Fruit fly (Drosophila melanogaster) whole organism, prepupa: ENCODE measurements around the gene mex1.

Experiments used
- CG3032 ChIP-seq: fragments of 200-800 bp; optimal IDR thresholded peaks from 2 replicates; lab custom pipeline; 2019; ENCODE audit warnings: missing biosample characterization, mild to moderate bottlenecking, missing genetic modification characterization, moderate library complexity
- CG3919 ChIP-seq: fragments of 200-800 bp; sonication (Bioruptor generic); optimal IDR thresholded peaks from 3 replicates; lab custom pipeline; 2016; ENCODE audit warnings: missing biosample characterization, missing genetic modification characterization
- CG4318 ChIP-seq: fragments of 200-800 bp; sonication (Bioruptor generic); optimal IDR thresholded peaks from 3 replicates; lab custom pipeline; 2017; ENCODE audit warnings: missing biosample characterization, mild to moderate bottlenecking, missing genetic modification characterization
- CG6792 ChIP-seq: fragments of 200-800 bp; sonication (Bioruptor generic); optimal IDR thresholded peaks from 3 replicates; lab custom pipeline; 2016; ENCODE audit warnings: missing biosample characterization, missing genetic modification characterization
- CG6808 ChIP-seq: fragments of 200-800 bp; sonication (Bioruptor generic); optimal IDR thresholded peaks from 3 replicates; lab custom pipeline; 2017; ENCODE audit warnings: missing biosample characterization, missing genetic modification characterization, mild to moderate bottlenecking, moderate library complexity, missing genetic modification reagents
- Hr39 ChIP-seq: fragments of 200-800 bp; sonication (Bioruptor generic); optimal IDR thresholded peaks from 2 replicates; lab custom pipeline; 2016; ENCODE audit warnings: missing biosample characterization, missing genetic modification characterization
- Lpt ChIP-seq: fragments of 200-800 bp; sonication (Bioruptor generic); optimal IDR thresholded peaks from 3 replicates; lab custom pipeline; 2016; ENCODE audit warnings: missing biosample characterization, missing genetic modification characterization
- OdsH ChIP-seq: fragments of 200-800 bp; sonication (Bioruptor generic); optimal IDR thresholded peaks from 3 replicates; lab custom pipeline; 2016; ENCODE audit warnings: missing biosample characterization, missing genetic modification characterization
- Sox15 ChIP-seq: fragments of 200-800 bp; sonication (Bioruptor generic); optimal IDR thresholded peaks from 3 replicates; lab custom pipeline; 2016; ENCODE audit warnings: missing biosample characterization, missing genetic modification characterization
- fd59A ChIP-seq: fragments of 200-800 bp; sonication (Bioruptor generic); optimal IDR thresholded peaks from 2 replicates; lab custom pipeline; 2017; ENCODE audit warnings: missing biosample characterization, mild to moderate bottlenecking, missing genetic modification characterization, missing genetic modification reagents
- fd85E ChIP-seq: fragments of 200-800 bp; sonication (Bioruptor generic); optimal IDR thresholded peaks from 3 replicates; lab custom pipeline; 2016; ENCODE audit warnings: missing biosample characterization, missing genetic modification characterization
- net ChIP-seq: fragments of 200-800 bp; sonication (Bioruptor generic); optimal IDR thresholded peaks from 3 replicates; lab custom pipeline; 2016; ENCODE audit warnings: missing biosample characterization, missing genetic modification characterization
- ss ChIP-seq, 2 experiments: fragments of 200-800 bp; sonication (Bioruptor generic); optimal IDR thresholded peaks; 2 replicates in 1 of 2; 3 replicates in 1 of 2; lab custom pipeline; 2017 to 2018; ENCODE audit warnings: mild to moderate bottlenecking in 2 of 2, missing biosample characterization in 2 of 2, missing genetic modification characterization in 2 of 2, moderate library complexity in 1 of 2
- vri ChIP-seq: fragments of 200-800 bp; sonication (Bioruptor generic); optimal IDR thresholded peaks from 3 replicates; lab custom pipeline; 2016; ENCODE audit warnings: missing biosample characterization, mild to moderate bottlenecking, missing genetic modification characterization

DNA sequence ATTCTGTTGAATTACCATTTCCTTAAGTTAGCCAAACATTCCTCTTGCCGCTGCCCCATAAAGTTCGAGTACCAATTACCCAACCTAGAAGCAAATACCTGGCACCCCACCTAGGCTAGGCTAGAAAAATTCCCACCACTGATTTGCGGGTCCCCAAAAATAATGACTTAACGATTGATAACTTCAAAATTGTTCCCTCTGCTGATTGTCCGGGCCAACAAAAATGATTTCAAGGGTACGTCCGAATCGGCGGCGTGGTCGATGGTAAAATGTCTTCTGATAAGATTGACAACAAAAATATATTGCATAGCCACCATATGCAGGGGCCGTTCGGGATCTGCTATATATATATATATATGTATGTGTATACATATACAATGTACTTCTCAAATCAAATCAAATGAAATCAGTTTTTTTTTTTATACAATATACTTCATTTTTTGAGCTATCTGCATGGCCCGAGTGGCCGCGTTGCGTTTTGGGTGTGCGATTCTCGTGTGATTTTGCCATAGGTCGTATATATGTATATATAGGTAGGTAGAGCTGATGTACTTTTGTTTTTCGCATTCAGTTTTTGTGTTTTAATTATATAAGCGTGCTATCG, 27.9 kb upstream of the mex1 start:
- TF ChIP-seq Lpt (no peak), fd59A (GFP tag; lab: Kevin White, UChicago) (no peak), ss (GFP tag; optimal IDR thresholded peaks at IDR 0.05; lab: Kevin White, UChicago) (no peak), CG3032 (tag; lab: Kevin White, UChicago) (no peak), Hr39 (no peak), CG3919 (GFP tag; lab: Kevin White, UChicago) (no peak), CG6792 (GFP tag; lab: Kevin White, UChicago) (no peak), vri (GFP tag; lab: Kevin White, UChicago) (peak; percentile 94), net (GFP tag; lab: Kevin White, UChicago) (no peak), OdsH (GFP tag; lab: Kevin White, UChicago) (no peak), CG6808 (no peak), fd85E (no peak), CG4318 (no peak), Sox15 (no peak)
